Fruit fly (Drosophila melanogaster) whole organism, pupa: Measurements from ENCODE around the gene Kua.

Experiments used
- CG10348 ChIP-seq: fragments of 200-800 bp; sonication (Bioruptor generic); IDR thresholded peaks from 2 replicates; pipeline ENCODE4 v1.3.6; 2022; ENCODE audit warnings: missing biosample characterization, missing genetic modification characterization
- CG12605 ChIP-seq: fragments of 200-800 bp; sonication (Bioruptor generic); IDR thresholded peaks from 2 replicates; pipeline ENCODE4 v1.3.6; 2022; ENCODE audit warnings: missing biosample characterization, missing genetic modification characterization
- CG13204 ChIP-seq: fragments of 200-800 bp; sonication (Bioruptor generic); optimal IDR thresholded peaks from 2 replicates; lab custom pipeline; 2018; ENCODE audit warnings: missing biosample characterization, mild to moderate bottlenecking, missing genetic modification characterization, moderate library complexity
- CG17806 ChIP-seq: fragments of 200-800 bp; sonication (Bioruptor generic); optimal IDR thresholded peaks from 2 replicates; lab custom pipeline; 2018; ENCODE audit warnings: missing biosample characterization, mild to moderate bottlenecking, missing genetic modification characterization, moderate library complexity
- CG34367 ChIP-seq: fragments of 200-800 bp; sonication (Bioruptor generic); optimal IDR thresholded peaks from 2 replicates; lab custom pipeline; 2018; ENCODE audit warnings: missing biosample characterization, mild to moderate bottlenecking, missing genetic modification characterization
- CG4496 ChIP-seq: fragments of 200-800 bp; sonication (Bioruptor generic); IDR thresholded peaks from 3 replicates; pipeline ENCODE4 v1.3.6; 2022; ENCODE audit warnings: missing biosample characterization, missing genetic modification characterization
- D1 ChIP-seq: fragments of 200-800 bp; sonication (Bioruptor generic); optimal IDR thresholded peaks from 2 replicates; lab custom pipeline; 2018; ENCODE audit warnings: missing biosample characterization, mild to moderate bottlenecking, missing genetic modification characterization, moderate library complexity
- EcR ChIP-seq: fragments of 200-800 bp; sonication (Bioruptor generic); optimal IDR thresholded peaks from 3 replicates; lab custom pipeline; 2019; ENCODE audit warnings: missing biosample characterization, missing genetic modification characterization, mild to moderate bottlenecking, moderate library complexity, missing genetic modification reagents
- Pif1A ChIP-seq: fragments of 200-800 bp; sonication (Bioruptor generic); optimal IDR thresholded peaks from 3 replicates; lab custom pipeline; 2016; ENCODE audit warnings: missing biosample characterization, missing genetic modification characterization
- Pif1B ChIP-seq: fragments of 200-800 bp; sonication (Bioruptor generic); optimal IDR thresholded peaks from 3 replicates; lab custom pipeline; 2016; ENCODE audit warnings: missing biosample characterization, missing genetic modification characterization
- Snoo ChIP-seq: fragments of 200-800 bp; sonication (Bioruptor generic); optimal IDR thresholded peaks from 3 replicates; lab custom pipeline; 2017; ENCODE audit warnings: missing biosample characterization, mild to moderate bottlenecking, missing genetic modification characterization, inconsistent platforms
- fd96Ca ChIP-seq: fragments of 200-800 bp; sonication (Bioruptor generic); IDR thresholded peaks from 3 replicates; pipeline ENCODE4 v1.3.6; 2022; ENCODE audit warnings: missing biosample characterization, missing genetic modification characterization
- rn ChIP-seq: fragments of 200-800 bp; sonication (Bioruptor generic); IDR thresholded peaks from 2 replicates; pipeline ENCODE4 v1.3.6; 2022; ENCODE audit warnings: missing biosample characterization, missing genetic modification characterization

DNA sequence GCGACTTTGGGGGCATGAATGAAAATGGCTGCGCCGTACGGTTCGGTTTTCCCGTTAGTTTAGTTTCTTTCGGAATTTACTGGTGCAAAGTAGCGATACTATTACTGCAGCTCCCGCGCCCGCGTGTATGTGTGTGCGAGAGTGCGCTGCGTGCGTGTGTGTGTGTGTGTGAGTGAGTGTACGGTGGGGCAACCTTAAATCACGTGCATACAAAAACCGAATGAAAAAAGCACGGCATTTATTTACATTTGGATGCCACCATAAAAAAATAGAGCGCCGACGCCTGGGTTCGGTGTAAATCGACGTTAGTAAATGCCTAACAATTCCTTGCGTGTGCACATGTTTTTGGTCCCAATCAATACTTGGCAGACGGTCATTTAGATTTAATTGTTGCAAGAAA is 392 bp downstream of the Kua start:
- TF ChIP-seq CG12605 (GFP tag; lab: Robert Waterston, UW) = no peak
- TF ChIP-seq Snoo = no peak
- TF ChIP-seq CG4496 (GFP tag; lab: Robert Waterston, UW) = peak; percentile 8; the same call in 1 of the 3 replicates
- TF ChIP-seq CG17806 (tag; lab: Kevin White, UChicago) = no peak
- TF ChIP-seq CG13204 (GFP tag; lab: Kevin White, UChicago) = no peak
- TF ChIP-seq EcR (GFP tag; lab: Kevin White, UChicago) = no peak
- no peak for TF ChIP-seq CG34367 (tag; lab: Kevin White, UChicago)
- TF ChIP-seq Pif1B (GFP tag; lab: Kevin White, UChicago) = no peak
- peak; percentile 13; the same call in 1 of the 3 replicates for TF ChIP-seq fd96Ca (GFP tag; lab: Robert Waterston, UW)
- no peak for TF ChIP-seq D1 (tag; lab: Kevin White, UChicago)
- TF ChIP-seq rn (GFP tag; lab: Robert Waterston, UW) = no peak
- TF ChIP-seq Pif1A (GFP tag; lab: Kevin White, UChicago) = no peak
- TF ChIP-seq CG10348 (GFP tag; lab: Robert Waterston, UW) = no peak
